Worm (Caenorhabditis elegans): ENCODE measurements around the gene mup-2.

The mup-2 gene

ce11 chrX:6412575-6412974, 2.5 kb upstream of the mup-2 start, which contains the start of gene T22E5.1:
T22E5.1 (plus strand) TSS chrX:6412875.
- TF ChIP-seq klf-2 (GFP tag; conservative IDR thresholded peaks at IDR 0.05) (no peak), T22C8.4 (GFP tag; IDR thresholded peaks at IDR 0.05) (no peak), tab-1 (GFP tag; IDR thresholded peaks at IDR 0.05) (no peak)

DNA sequence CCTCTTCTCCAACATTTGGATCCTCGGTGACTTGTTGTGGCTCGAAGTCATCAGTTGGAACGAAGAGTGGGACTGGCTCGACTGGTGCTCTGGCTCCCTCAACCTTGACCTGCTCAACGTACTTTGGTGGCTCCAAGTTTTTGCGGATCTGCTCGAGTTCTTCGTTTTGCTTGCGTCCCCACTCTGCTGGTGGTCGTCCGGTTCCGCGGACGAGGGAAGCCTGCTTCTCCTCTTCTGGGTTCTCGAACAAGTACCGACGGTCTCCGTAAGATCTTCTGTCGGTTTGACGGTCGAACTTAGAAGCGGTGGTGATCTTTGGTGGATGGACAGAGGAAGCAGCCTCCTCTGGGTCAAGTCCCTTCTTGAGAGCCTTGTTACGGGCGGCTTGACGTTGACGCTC, 1.3 kb downstream of the mup-2 start:
- no peak for TF ChIP-seq ztf-29 (GFP tag; IDR thresholded peaks at IDR 0.05)
- TF ChIP-seq T22C8.4 (GFP tag; IDR thresholded peaks at IDR 0.05): no peak
- TF ChIP-seq ref-1 (GFP tag; conservative IDR thresholded peaks at IDR 0.05): no peak
- no peak for TF ChIP-seq klf-2 (GFP tag; conservative IDR thresholded peaks at IDR 0.05)
- no peak for TF ChIP-seq tab-1 (GFP tag; IDR thresholded peaks at IDR 0.05)
- no peak for TF ChIP-seq flt-1 (GFP tag; IDR thresholded peaks at IDR 0.05)
- no peak for TF ChIP-seq cog-1 (tag; optimal IDR thresholded peaks at IDR 0.05)
- no peak for TF ChIP-seq med-1 (GFP tag; optimal IDR thresholded peaks at IDR 0.05; ENCODE audit: insufficient read depth)
- TF ChIP-seq ztf-23 (GFP tag; IDR thresholded peaks at IDR 0.05): no peak

DNA sequence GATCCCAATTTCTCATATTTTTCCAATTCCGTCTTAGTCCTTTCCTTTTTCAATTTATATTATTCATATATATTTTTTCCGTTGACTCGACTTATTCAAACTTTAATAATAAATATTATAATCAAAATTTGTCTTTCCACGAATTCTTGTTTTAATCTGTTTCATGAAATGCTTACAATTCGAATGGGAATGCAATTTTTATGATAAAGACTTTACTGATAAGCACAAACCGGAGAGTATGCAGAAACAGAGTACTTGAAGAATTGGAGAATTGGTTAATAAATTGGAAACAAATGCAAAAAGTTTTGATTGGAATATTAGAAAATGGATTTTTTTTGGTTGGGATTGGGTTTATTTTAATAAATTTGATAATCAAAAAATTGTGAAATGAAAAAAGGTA, 1.7 kb downstream of the mup-2 start:
- TF ChIP-seq tab-1 (GFP tag; IDR thresholded peaks at IDR 0.05) (no peak), flt-1 (GFP tag; IDR thresholded peaks at IDR 0.05) (no peak), ztf-23 (GFP tag; IDR thresholded peaks at IDR 0.05) (no peak), med-1 (GFP tag; optimal IDR thresholded peaks at IDR 0.05; ENCODE audit: insufficient read depth) (no peak), cog-1 (tag; optimal IDR thresholded peaks at IDR 0.05) (no peak), klf-2 (GFP tag; conservative IDR thresholded peaks at IDR 0.05) (no peak), T22C8.4 (GFP tag; IDR thresholded peaks at IDR 0.05) (no peak)

- TF ChIP-seq flt-1 (GFP tag; IDR thresholded peaks at IDR 0.05) (no peak), klf-2 (GFP tag; conservative IDR thresholded peaks at IDR 0.05) (no peak), tab-1 (GFP tag; IDR thresholded peaks at IDR 0.05) (no peak), ztf-23 (GFP tag; IDR thresholded peaks at IDR 0.05) (no peak), cog-1 (tag; optimal IDR thresholded peaks at IDR 0.05) (no peak), med-1 (GFP tag; optimal IDR thresholded peaks at IDR 0.05; ENCODE audit: insufficient read depth) (no peak), ztf-29 (GFP tag; IDR thresholded peaks at IDR 0.05) (no peak), ref-1 (GFP tag; conservative IDR thresholded peaks at IDR 0.05) (no peak), T22C8.4 (GFP tag; IDR thresholded peaks at IDR 0.05) (no peak)
Observed at ce11 chrX:6407805-6408204, 2.2 kb downstream of the mup-2 start.

DNA sequence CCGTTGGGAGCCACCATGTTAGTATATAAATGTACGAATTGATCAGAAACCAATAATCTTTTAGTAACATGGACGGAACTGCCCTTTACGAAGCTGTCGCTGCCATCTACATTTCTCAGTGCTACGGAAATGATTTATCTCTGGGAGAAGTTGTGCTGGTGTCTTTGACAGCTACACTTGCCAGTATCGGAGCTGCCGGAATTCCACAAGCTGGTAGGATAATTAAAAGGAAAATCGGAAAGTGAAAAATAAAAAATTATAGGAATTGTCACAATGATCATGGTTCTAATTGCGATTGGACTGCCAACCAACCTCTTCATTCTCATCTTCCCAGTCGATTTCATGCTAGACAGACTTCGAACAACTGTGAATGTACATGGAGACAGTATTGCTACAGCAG, 4.1 kb downstream of the mup-2 start:
- TF ChIP-seq tab-1 (GFP tag; IDR thresholded peaks at IDR 0.05) (no peak), T22C8.4 (GFP tag; IDR thresholded peaks at IDR 0.05) (no peak), klf-2 (GFP tag; conservative IDR thresholded peaks at IDR 0.05) (no peak), ztf-29 (GFP tag; IDR thresholded peaks at IDR 0.05) (no peak), med-1 (GFP tag; optimal IDR thresholded peaks at IDR 0.05; ENCODE audit: insufficient read depth) (no peak), ref-1 (GFP tag; conservative IDR thresholded peaks at IDR 0.05) (no peak)

- TF ChIP-seq med-1 (GFP tag; optimal IDR thresholded peaks at IDR 0.05; ENCODE audit: insufficient read depth) (no peak), T22C8.4 (GFP tag; IDR thresholded peaks at IDR 0.05) (no peak), ref-1 (GFP tag; conservative IDR thresholded peaks at IDR 0.05) (no peak), klf-2 (GFP tag; conservative IDR thresholded peaks at IDR 0.05) (no peak), tab-1 (GFP tag; IDR thresholded peaks at IDR 0.05) (no peak), cog-1 (tag; optimal IDR thresholded peaks at IDR 0.05) (no peak), ztf-29 (GFP tag; IDR thresholded peaks at IDR 0.05) (no peak), ztf-23 (GFP tag; IDR thresholded peaks at IDR 0.05) (no peak), flt-1 (GFP tag; IDR thresholded peaks at IDR 0.05) (no peak)
Observed at ce11 chrX:6403122-6403521, 6.9 kb downstream of the mup-2 start, which contains the start of gene glt-4. glt-4 (plus strand) TSS chrX:6403422.

DNA sequence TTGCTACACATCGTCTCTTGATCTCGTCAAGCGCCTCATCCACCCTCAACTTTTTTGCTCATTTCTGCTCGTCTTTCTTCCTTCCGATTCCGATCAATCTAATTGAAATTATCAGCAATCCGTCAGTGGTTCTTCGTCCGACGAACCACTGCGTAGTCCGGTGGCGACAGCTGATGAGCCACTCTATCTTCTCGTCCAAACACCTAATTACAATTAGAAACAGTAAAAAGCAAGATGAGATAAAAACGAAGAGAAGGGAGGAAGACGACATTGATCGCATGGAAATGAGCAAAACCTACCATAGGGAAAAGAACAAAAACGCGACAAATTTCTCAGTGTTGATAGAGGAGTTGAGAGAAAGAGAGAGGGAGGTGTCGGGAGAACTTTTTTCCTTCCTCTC, 10.6 kb downstream of the mup-2 start:
- TF ChIP-seq ref-1 (GFP tag; conservative IDR thresholded peaks at IDR 0.05): no peak

DNA sequence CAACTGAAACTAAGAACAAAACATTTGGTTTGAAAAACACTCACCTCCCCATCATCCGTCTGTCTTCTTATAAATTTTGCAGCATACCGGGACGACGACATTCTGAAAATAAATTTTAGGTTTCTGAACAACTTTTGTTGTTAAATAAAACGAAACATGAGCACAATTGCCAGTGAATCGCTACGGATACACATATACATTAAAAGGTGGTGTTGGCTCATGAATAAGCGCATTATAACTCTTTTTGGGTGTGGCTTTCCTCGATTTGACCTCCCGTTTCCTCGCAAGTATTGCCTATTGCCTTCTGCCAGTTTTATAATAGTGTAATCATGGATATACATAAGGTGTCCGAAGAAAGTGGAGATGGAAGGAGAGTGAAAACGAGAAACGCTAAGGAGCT, 18.5 kb downstream of the mup-2 start, which contains the start of gene igcm-2:
Gene igcm-2 (minus strand): TSS at position 101 of the 400 bp plus-strand sequence.
- TF ChIP-seq cog-1 (tag; optimal IDR thresholded peaks at IDR 0.05): no peak
- TF ChIP-seq klf-2 (GFP tag; conservative IDR thresholded peaks at IDR 0.05): no peak
- no peak for TF ChIP-seq flt-1 (GFP tag; IDR thresholded peaks at IDR 0.05)
- TF ChIP-seq ztf-23 (GFP tag; IDR thresholded peaks at IDR 0.05): no peak
- TF ChIP-seq T22C8.4 (GFP tag; IDR thresholded peaks at IDR 0.05): no peak
- no peak for TF ChIP-seq ref-1 (GFP tag; conservative IDR thresholded peaks at IDR 0.05)
- no peak for TF ChIP-seq med-1 (GFP tag; optimal IDR thresholded peaks at IDR 0.05; ENCODE audit: insufficient read depth)
- no peak for TF ChIP-seq tab-1 (GFP tag; IDR thresholded peaks at IDR 0.05)
- no peak for TF ChIP-seq ztf-29 (GFP tag; IDR thresholded peaks at IDR 0.05)

- TF ChIP-seq tab-1 (GFP tag; IDR thresholded peaks at IDR 0.05) (no peak), T22C8.4 (GFP tag; IDR thresholded peaks at IDR 0.05) (no peak)
Observed at ce11 chrX:6388639-6389038, 21.4 kb downstream of the mup-2 start.

DNA sequence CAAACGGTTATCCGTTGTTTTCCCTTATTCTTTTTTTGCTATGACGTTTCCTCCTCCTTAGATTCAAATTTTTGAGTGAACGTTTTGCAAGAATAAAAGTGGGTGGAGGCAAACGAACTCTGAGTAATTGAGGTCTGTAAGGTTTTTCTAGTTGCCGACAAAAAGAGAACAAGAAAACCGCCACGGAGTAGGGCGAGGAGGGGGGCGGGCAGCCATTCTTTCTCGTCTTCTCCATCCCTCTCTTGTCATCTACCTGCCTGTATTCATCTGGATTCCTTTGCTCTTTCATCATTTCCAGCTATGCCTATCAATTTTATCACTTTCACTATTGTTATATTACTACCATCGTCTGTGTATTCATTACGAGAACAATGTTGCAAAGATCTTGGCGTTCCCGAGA, 24.8 kb downstream of the mup-2 start, which contains the start of gene igdb-3:
Gene igdb-3 (plus strand): TSS at position 301 of the 400 bp plus-strand sequence.
- TF ChIP-seq tab-1 (GFP tag; IDR thresholded peaks at IDR 0.05): no peak
- no peak for TF ChIP-seq ztf-29 (GFP tag; IDR thresholded peaks at IDR 0.05)
- TF ChIP-seq cog-1 (tag; optimal IDR thresholded peaks at IDR 0.05): no peak
- TF ChIP-seq med-1 (GFP tag; optimal IDR thresholded peaks at IDR 0.05; ENCODE audit: insufficient read depth): no peak
- TF ChIP-seq klf-2 (GFP tag; conservative IDR thresholded peaks at IDR 0.05): no peak
- TF ChIP-seq ztf-23 (GFP tag; IDR thresholded peaks at IDR 0.05): no peak
- no peak for TF ChIP-seq flt-1 (GFP tag; IDR thresholded peaks at IDR 0.05)
- no peak for TF ChIP-seq T22C8.4 (GFP tag; IDR thresholded peaks at IDR 0.05)
- TF ChIP-seq ref-1 (GFP tag; conservative IDR thresholded peaks at IDR 0.05): no peak

- no peak for TF ChIP-seq tab-1 (GFP tag; IDR thresholded peaks at IDR 0.05)
Observed at ce11 chrX:6384537-6384936, 25.5 kb downstream of the mup-2 start.

Data from whole organism, midembryonic.